Fruit fly (Drosophila melanogaster): ENCODE measurements around the gene Pomp.
A peak's percentile ranks its signal among the peaks of the same experiment; 100 is the strongest.

The Pomp gene

DNA sequence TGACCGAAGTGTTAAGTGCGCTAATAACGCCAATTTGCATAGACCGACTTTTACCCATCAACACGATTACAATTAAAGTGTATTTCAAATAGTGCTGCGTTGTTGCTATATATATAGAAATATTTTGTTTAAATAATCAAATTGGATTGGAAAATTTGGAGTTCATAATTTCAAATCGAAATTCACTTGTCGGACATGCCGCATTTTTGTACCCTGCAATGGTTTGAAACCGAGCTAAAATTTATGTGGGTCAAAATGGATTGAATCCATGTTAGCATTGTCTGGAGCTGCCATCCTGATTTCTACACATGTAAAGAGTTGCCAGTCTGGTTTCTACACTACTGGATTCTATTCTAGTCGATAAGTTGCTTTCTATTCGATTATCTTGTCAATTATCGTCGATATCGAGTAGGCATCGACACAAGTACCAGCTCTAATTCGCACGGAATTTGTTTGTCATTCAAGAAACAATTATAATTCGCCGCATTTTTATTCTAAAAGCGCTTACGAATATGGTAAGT lies at the start of gene Pomp (continued):
- TF ChIP-seq CG30403 (GFP tag; optimal IDR thresholded peaks at IDR 0.05): peak; percentile 86
- peak; percentile 90 for TF ChIP-seq CG18262 (tag; optimal IDR thresholded peaks at IDR 0.05)
- TF ChIP-seq sug (tag; optimal IDR thresholded peaks at IDR 0.05): peak; percentile 44
- TF ChIP-seq grn (GFP tag; optimal IDR thresholded peaks at IDR 0.05): peak; percentile 30
- peak in 1 of 3 experiments; percentile 47 for TF ChIP-seq Stat92E (GFP tag; optimal IDR thresholded peaks at IDR 0.05)
- TF ChIP-seq CG14441 (GFP tag; IDR thresholded peaks at IDR 0.05): peak; percentile 91
- TF ChIP-seq CG3065 (GFP tag; optimal IDR thresholded peaks at IDR 0.05): peak; percentile 61
- peak; percentile 56 for TF ChIP-seq CG9817 (tag; optimal IDR thresholded peaks at IDR 0.05)
- peak; percentile 77 for TF ChIP-seq CoRest (tag; optimal IDR thresholded peaks at IDR 0.05)
- peak; percentile 40 for TF ChIP-seq ash1 (GFP tag; optimal IDR thresholded peaks at IDR 0.05)
- no peak for TF ChIP-seq Hey (tag; optimal IDR thresholded peaks at IDR 0.05)
- no peak for TF ChIP-seq CG11398 (GFP tag; optimal IDR thresholded peaks at IDR 0.05)
- peak; percentile 83 for TF ChIP-seq Oli (tag; optimal IDR thresholded peaks at IDR 0.05)
- peak; percentile 62 for TF ChIP-seq Dip3 (GFP tag; optimal IDR thresholded peaks at IDR 0.05)
- TF ChIP-seq HLHmδ (GFP tag; optimal IDR thresholded peaks at IDR 0.05): no peak
- peak; percentile 83 for TF ChIP-seq CG6175 (GFP tag; IDR thresholded peaks at IDR 0.05)
- TF ChIP-seq wor (GFP tag; IDR thresholded peaks at IDR 0.05): peak; percentile 60
- TF ChIP-seq CG13123 (GFP tag; optimal IDR thresholded peaks at IDR 0.05): peak; percentile 70
- no peak for TF ChIP-seq dan (GFP tag; IDR thresholded peaks at IDR 0.05)
- peak; percentile 38 for TF ChIP-seq Atf-2 (GFP tag; optimal IDR thresholded peaks at IDR 0.05)
- TF ChIP-seq zfh2 (GFP tag; optimal IDR thresholded peaks at IDR 0.05): peak; percentile 63
- TF ChIP-seq CG8388 (GFP tag; optimal IDR thresholded peaks at IDR 0.05): peak; percentile 84
- peak; percentile 80 for TF ChIP-seq CG6813 (GFP tag; optimal IDR thresholded peaks at IDR 0.05)
- TF ChIP-seq repo (GFP tag; optimal IDR thresholded peaks at IDR 0.05): no peak
- peak; percentile 69 for TF ChIP-seq Jarid2 (GFP tag; optimal IDR thresholded peaks at IDR 0.05)
- peak; percentile 84 for TF ChIP-seq CG7372 (GFP tag; IDR thresholded peaks at IDR 0.05)
- peak; percentile 80; the same call in 1 of the 2 replicates for TF ChIP-seq klu (GFP tag; IDR thresholded peaks at IDR 0.05)
- peak; percentile 76 for TF ChIP-seq mam (GFP tag; optimal IDR thresholded peaks at IDR 0.05)
- peak; percentile 25 for TF ChIP-seq ERR (GFP tag; optimal IDR thresholded peaks at IDR 0.05)
- peak; percentile 78 for TF ChIP-seq CG3726 (GFP tag; IDR thresholded peaks at IDR 0.05)
- peak; percentile 84 for TF ChIP-seq CG14710 (tag; optimal IDR thresholded peaks at IDR 0.05)
- TF ChIP-seq CG30020 (tag; optimal IDR thresholded peaks at IDR 0.05): peak; percentile 31
- TF ChIP-seq CG18764 (GFP tag; optimal IDR thresholded peaks at IDR 0.05): peak; percentile 84
- peak; percentile 94 for TF ChIP-seq sob (GFP tag; IDR thresholded peaks at IDR 0.05)
- peak; percentile 71; the same call in 1 of the 2 replicates for TF ChIP-seq Bgb (GFP tag; IDR thresholded peaks at IDR 0.05; ENCODE audit: partially characterized antibody)
- TF ChIP-seq p53 (GFP tag; optimal IDR thresholded peaks at IDR 0.05): peak; percentile 62
- TF ChIP-seq slp2 (GFP tag; optimal IDR thresholded peaks at IDR 0.05): peak; percentile 12
- TF ChIP-seq hkb (optimal IDR thresholded peaks at IDR 0.05): no peak
- TF ChIP-seq hkb (GFP tag; IDR thresholded peaks at IDR 0.05): peak; percentile 88
- TF ChIP-seq pan (optimal IDR thresholded peaks at IDR 0.05): peak in 1 of 2 experiments; percentile 5
- peak in 1 of 2 experiments; percentile 91 for TF ChIP-seq pan (GFP tag; optimal IDR thresholded peaks at IDR 0.05 in 1 of 2, IDR thresholded peaks at IDR 0.05 in 1 of 2)
- peak; percentile 26; the same call in 1 of the 3 replicates for TF ChIP-seq zen2 (GFP tag; IDR thresholded peaks at IDR 0.05; ENCODE audit: partially characterized antibody)
- peak; percentile 88 for TF ChIP-seq CG11695 (GFP tag; IDR thresholded peaks at IDR 0.05)
- TF ChIP-seq CG2120 (GFP tag; optimal IDR thresholded peaks at IDR 0.05): peak; percentile 87
- peak; percentile 76 for TF ChIP-seq HLH4C (GFP tag; IDR thresholded peaks at IDR 0.05; ENCODE audit: partially characterized antibody)
- no peak for TF ChIP-seq Sin3A (optimal IDR thresholded peaks at IDR 0.05)
- TF ChIP-seq CG12769 (tag; optimal IDR thresholded peaks at IDR 0.05): peak; percentile 90
- peak; percentile 39 to 61 for TF ChIP-seq chif (GFP tag; optimal IDR thresholded peaks at IDR 0.05)
- no peak for TF ChIP-seq prd (optimal IDR thresholded peaks at IDR 0.05)
- peak; percentile 92 for TF ChIP-seq prd (GFP tag; IDR thresholded peaks at IDR 0.05)
